Worm (Caenorhabditis elegans): Measurements from ENCODE around the gene C17B7.5.

DNA sequence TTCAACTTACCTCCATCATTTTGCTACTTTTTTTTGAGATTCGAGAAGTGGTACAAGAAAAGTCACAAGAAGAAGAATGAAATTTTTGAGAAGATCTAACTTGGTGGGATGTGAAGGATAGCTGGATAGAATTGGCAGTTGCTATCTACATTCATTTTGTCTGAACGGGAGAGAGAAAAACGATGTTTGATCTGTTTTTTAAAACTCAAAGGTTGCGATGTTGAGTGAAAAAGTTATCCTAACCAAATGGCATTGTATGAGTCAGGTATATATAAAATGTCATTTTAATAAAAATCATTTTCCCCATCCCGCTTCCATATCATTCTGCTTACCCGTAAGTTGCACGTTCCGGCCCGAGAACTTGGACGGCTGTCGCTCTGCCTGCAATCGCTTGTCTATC lies 44.2 kb upstream of the C17B7.5 start, which contains the start of gene F35F10.6:
- TF ChIP-seq jun-1 (tag; optimal IDR thresholded peaks at IDR 0.05) (no peak), nhr-12 (tag; optimal IDR thresholded peaks at IDR 0.05) (no peak), ets-5 (GFP tag; IDR thresholded peaks at IDR 0.05) (no peak), ceh-82 (tag; optimal IDR thresholded peaks at IDR 0.05) (no peak), unc-86 (tag; optimal IDR thresholded peaks at IDR 0.05) (no peak), sptf-1 (tag; optimal IDR thresholded peaks at IDR 0.05) (no peak), dpl-1 (GFP tag; optimal IDR thresholded peaks at IDR 0.05) (no peak), lir-3 (tag; optimal IDR thresholded peaks at IDR 0.05; ENCODE audit: poor library complexity) (no peak), unc-62 (GFP tag; optimal IDR thresholded peaks at IDR 0.05) (no peak), pqm-1 (tag; optimal IDR thresholded peaks at IDR 0.05) (no peak), nhr-237 (tag; optimal IDR thresholded peaks at IDR 0.05) (no peak), nhr-77 (tag; optimal IDR thresholded peaks at IDR 0.05) (no peak), efl-1 (optimal IDR thresholded peaks at IDR 0.05) (no peak), efl-1 (GFP tag; optimal IDR thresholded peaks at IDR 0.05 in 1 of 2) (no peak)
